Fruit fly (Drosophila melanogaster) whole organism, embryonic: Measurements from ENCODE around the gene CG3862.

ENCODE experiments used
- Adf1 ChIP-seq: fragments of 200-800 bp; sonication (Bioruptor generic); IDR thresholded peaks from 2 replicates; pipeline ENCODE4 v1.3.6; 2022; ENCODE audit warnings: missing biosample characterization, missing genetic modification characterization
- B-H1 ChIP-seq: fragments of 200-800 bp; sonication (Bioruptor generic); IDR thresholded peaks from 3 replicates; pipeline ENCODE4 v1.3.6; 2022; ENCODE audit warnings: missing biosample characterization, missing genetic modification characterization
- CG11504 ChIP-seq: fragments of 200-800 bp; sonication (Bioruptor generic); optimal IDR thresholded peaks from 3 replicates; lab custom pipeline; 2019; ENCODE audit warnings: missing biosample characterization, mild to moderate bottlenecking, missing genetic modification characterization, moderate library complexity
- CG14050 ChIP-seq: fragments of 200-800 bp; sonication (Bioruptor generic); IDR thresholded peaks from 3 replicates; pipeline ENCODE4 v1.3.6; 2022; ENCODE audit warnings: missing biosample characterization, missing genetic modification characterization
- CG18764 ChIP-seq: fragments of 200-800 bp; sonication (Bioruptor generic); optimal IDR thresholded peaks from 3 replicates; lab custom pipeline; 2016; ENCODE audit warnings: missing biosample characterization, missing genetic modification characterization
- CG3995 ChIP-seq: fragments of 200-800 bp; sonication (Bioruptor generic); optimal IDR thresholded peaks from 3 replicates; lab custom pipeline; 2016; ENCODE audit warnings: missing biosample characterization, missing genetic modification characterization
- CG4404 ChIP-seq: fragments of 200-800 bp; sonication (Bioruptor generic); IDR thresholded peaks from 2 replicates; pipeline ENCODE4 v1.3.6; 2022; ENCODE audit warnings: missing biosample characterization, missing genetic modification characterization
- CG4707 ChIP-seq: fragments of 200-800 bp; sonication (Bioruptor generic); optimal IDR thresholded peaks from 2 replicates; lab custom pipeline; 2018; ENCODE audit warnings: missing biosample characterization, mild to moderate bottlenecking, missing genetic modification characterization, moderate library complexity
- CG5245 ChIP-seq: fragments of 200-800 bp; sonication (Bioruptor generic); optimal IDR thresholded peaks from 3 replicates; lab custom pipeline; 2016; ENCODE audit warnings: missing biosample characterization, missing genetic modification characterization
- CG6791 ChIP-seq: fragments of 200-800 bp; sonication (Bioruptor generic); IDR thresholded peaks from 3 replicates; pipeline ENCODE4 v1.3.6; 2022; ENCODE audit warnings: missing biosample characterization, missing genetic modification characterization; ENCODE audit not compliant: partially characterized antibody
- CG6854 ChIP-seq: fragments of 200-800 bp; sonication (Bioruptor generic); optimal IDR thresholded peaks from 3 replicates; lab custom pipeline; 2017; ENCODE audit warnings: missing biosample characterization, mild to moderate bottlenecking, missing genetic modification characterization
- CG7987 ChIP-seq: fragments of 200-800 bp; sonication (Bioruptor generic); optimal IDR thresholded peaks from 2 replicates; lab custom pipeline; 2018; ENCODE audit warnings: missing biosample characterization, mild to moderate bottlenecking, missing genetic modification characterization, moderate library complexity
- CG8089 ChIP-seq: fragments of 200-800 bp; sonication (Bioruptor generic); optimal IDR thresholded peaks from 3 replicates; lab custom pipeline; 2016; ENCODE audit warnings: missing biosample characterization, missing genetic modification characterization
- CG9932 ChIP-seq: fragments of 200-800 bp; sonication (Bioruptor generic); IDR thresholded peaks from 2 replicates; pipeline ENCODE4 v1.3.6; 2022; ENCODE audit warnings: missing biosample characterization, missing genetic modification characterization
- D19A ChIP-seq: fragments of 200-800 bp; optimal IDR thresholded peaks from 3 replicates; lab custom pipeline; 2019; ENCODE audit warnings: missing biosample characterization, mild to moderate bottlenecking, missing genetic modification characterization, moderate library complexity
- D19B ChIP-seq: fragments of 200-800 bp; sonication (Bioruptor generic); optimal IDR thresholded peaks from 2 replicates; lab custom pipeline; 2017; ENCODE audit warnings: missing biosample characterization, mild to moderate bottlenecking, missing genetic modification characterization
- HHEX ChIP-seq: fragments of 200-800 bp; sonication (Bioruptor generic); optimal IDR thresholded peaks from 3 replicates; lab custom pipeline; 2017; ENCODE audit warnings: missing biosample characterization, mild to moderate bottlenecking, missing genetic modification characterization, missing genetic modification reagents
- Hmr ChIP-seq: fragments of 200-800 bp; sonication (Bioruptor generic); optimal IDR thresholded peaks from 3 replicates; lab custom pipeline; 2017; ENCODE audit warnings: mild to moderate bottlenecking, missing biosample characterization, missing genetic modification reagents, missing genetic modification characterization
- Lim3 ChIP-seq: fragments of 200-800 bp; sonication (Bioruptor generic); IDR thresholded peaks from 2 replicates; pipeline ENCODE4 v1.3.6; 2022; ENCODE audit warnings: missing biosample characterization, missing genetic modification characterization
- MTF-1 ChIP-seq: fragments of 200-800 bp; sonication (Bioruptor generic); optimal IDR thresholded peaks from 2 replicates; lab custom pipeline; 2018; ENCODE audit warnings: missing biosample characterization, mild to moderate bottlenecking, missing genetic modification characterization, borderline replicate concordance
- Oli ChIP-seq: fragments of 200-800 bp; sonication (Bioruptor generic); optimal IDR thresholded peaks from 2 replicates; lab custom pipeline; 2018; ENCODE audit warnings: missing biosample characterization, mild to moderate bottlenecking, missing genetic modification characterization, moderate library complexity
- Ravus ChIP-seq: fragments of 200-800 bp; sonication (Bioruptor generic); IDR thresholded peaks from 2 replicates; pipeline ENCODE4 v1.3.6; 2022; ENCODE audit warnings: missing biosample characterization, missing genetic modification characterization
- Spps ChIP-seq: fragments of 200-800 bp; sonication (Bioruptor generic); optimal IDR thresholded peaks from 2 replicates; lab custom pipeline; 2018; ENCODE audit warnings: missing biosample characterization, mild to moderate bottlenecking, missing genetic modification characterization
- Xbp1 ChIP-seq: fragments of 200-800 bp; sonication (Bioruptor generic); optimal IDR thresholded peaks from 3 replicates; lab custom pipeline; 2016; ENCODE audit warnings: missing biosample characterization, mild to moderate bottlenecking, missing genetic modification characterization
- al ChIP-seq: fragments of 200-800 bp; sonication (Bioruptor generic); IDR thresholded peaks from 2 replicates; pipeline ENCODE4 v1.3.6; 2022; ENCODE audit warnings: missing biosample characterization, missing genetic modification characterization
- ash1 ChIP-seq: fragments of 200-800 bp; sonication (Bioruptor generic); optimal IDR thresholded peaks from 2 replicates; lab custom pipeline; 2018; ENCODE audit warnings: missing biosample characterization, mild to moderate bottlenecking, missing genetic modification characterization
- az2 ChIP-seq: fragments of 200-800 bp; sonication (Bioruptor generic); optimal IDR thresholded peaks from 3 replicates; lab custom pipeline; 2016; ENCODE audit warnings: missing biosample characterization, missing genetic modification characterization
- br ChIP-seq: fragments of >200 bp; optimal IDR thresholded peaks from 2 replicates; lab custom pipeline; 2017
- bsh ChIP-seq, 2 experiments: fragments of 200-800 bp; sonication (Bioruptor generic); optimal IDR thresholded peaks; 2 replicates each; lab custom pipeline; 2017 to 2018; ENCODE audit warnings: mild to moderate bottlenecking in 2 of 2, missing biosample characterization in 2 of 2, missing genetic modification characterization in 2 of 2, moderate library complexity in 1 of 2
- cas ChIP-seq: fragments of 200-800 bp; sonication (Bioruptor generic); IDR thresholded peaks from 2 replicates; pipeline ENCODE4 v1.3.6; 2022; ENCODE audit warnings: missing biosample characterization, missing genetic modification characterization
- cwo ChIP-seq: fragments of 200-800 bp; sonication (Bioruptor generic); optimal IDR thresholded peaks from 3 replicates; lab custom pipeline; 2017; ENCODE audit warnings: missing biosample characterization, missing genetic modification characterization, mild to moderate bottlenecking, moderate library complexity, missing genetic modification reagents
- dan ChIP-seq: fragments of 200-800 bp; sonication (Bioruptor generic); IDR thresholded peaks from 2 replicates; pipeline ENCODE4 v1.3.6; 2022; ENCODE audit warnings: missing biosample characterization, missing genetic modification characterization
- dpn ChIP-seq, 2 experiments: fragments of 200-800 bp; sonication (Bioruptor generic); optimal IDR thresholded peaks; 3 replicates each; lab custom pipeline; 2016; ENCODE audit warnings: missing biosample characterization in 2 of 2, missing genetic modification characterization in 2 of 2
- emc ChIP-seq: fragments of 200-800 bp; sonication (Bioruptor generic); optimal IDR thresholded peaks from 2 replicates; lab custom pipeline; 2016; ENCODE audit warnings: missing biosample characterization, missing genetic modification characterization
- grau ChIP-seq: fragments of 200-800 bp; optimal IDR thresholded peaks from 3 replicates; lab custom pipeline; 2019; ENCODE audit warnings: missing biosample characterization, mild to moderate bottlenecking, missing genetic modification characterization, moderate library complexity
- knrl ChIP-seq: fragments of 200-800 bp; sonication (Bioruptor generic); IDR thresholded peaks from 3 replicates; pipeline ENCODE4 v1.3.6; 2022; ENCODE audit warnings: missing biosample characterization, missing genetic modification characterization; ENCODE audit not compliant: partially characterized antibody
- peb ChIP-seq: fragments of 200-800 bp; sonication (Bioruptor generic); IDR thresholded peaks from 2 replicates; pipeline ENCODE4 v1.3.6; 2022; ENCODE audit warnings: missing biosample characterization, missing genetic modification characterization
- repo ChIP-seq: fragments of 200-800 bp; sonication (Bioruptor generic); optimal IDR thresholded peaks from 2 replicates; lab custom pipeline; 2016; ENCODE audit warnings: missing biosample characterization, missing genetic modification characterization
- rib ChIP-seq: fragments of 200-800 bp; sonication (Bioruptor generic); IDR thresholded peaks from 2 replicates; pipeline ENCODE4 v1.3.6; 2022; ENCODE audit warnings: missing biosample characterization, missing genetic modification characterization
- row ChIP-seq: fragments of 200-800 bp; sonication (Bioruptor generic); IDR thresholded peaks from 3 replicates; pipeline ENCODE4 v1.3.6; 2022; ENCODE audit warnings: missing biosample characterization, missing genetic modification characterization
- sisA ChIP-seq: fragments of 200-800 bp; sonication (Bioruptor generic); IDR thresholded peaks from 2 replicates; pipeline ENCODE4 v1.3.6; 2022; ENCODE audit warnings: missing biosample characterization, missing genetic modification characterization
- tll ChIP-seq, 2 experiments: fragments of 200-800 bp in 1 of 2; fragments of >200 bp in 1 of 2; sonication (Bioruptor generic) in 1 of 2; optimal IDR thresholded peaks; 2 replicates each; lab custom pipeline; 2017 to 2019; ENCODE audit warnings: missing biosample characterization in 2 of 2, missing genetic modification characterization in 2 of 2, mild to moderate bottlenecking in 1 of 2, moderate library complexity in 1 of 2
- trem ChIP-seq: fragments of 200-800 bp; optimal IDR thresholded peaks from 3 replicates; lab custom pipeline; 2019; ENCODE audit warnings: missing biosample characterization, mild to moderate bottlenecking, missing genetic modification characterization, moderate library complexity
- ttk ChIP-seq: fragments of 200-800 bp; sonication (Bioruptor generic); IDR thresholded peaks from 2 replicates; pipeline ENCODE4 v2.1.2; 2022; ENCODE audit warnings: missing biosample characterization, missing genetic modification characterization
- vvl ChIP-seq: fragments of 200-800 bp; sonication (Bioruptor generic); IDR thresholded peaks from 2 replicates; pipeline ENCODE4 v1.3.6; 2022; ENCODE audit warnings: missing biosample characterization, missing genetic modification characterization
- z ChIP-seq: fragments of 200-800 bp; sonication (Bioruptor generic); IDR thresholded peaks from 3 replicates; pipeline ENCODE4 v1.3.6; 2022; ENCODE audit warnings: missing biosample characterization, missing genetic modification characterization

The CG3862 gene

DNA sequence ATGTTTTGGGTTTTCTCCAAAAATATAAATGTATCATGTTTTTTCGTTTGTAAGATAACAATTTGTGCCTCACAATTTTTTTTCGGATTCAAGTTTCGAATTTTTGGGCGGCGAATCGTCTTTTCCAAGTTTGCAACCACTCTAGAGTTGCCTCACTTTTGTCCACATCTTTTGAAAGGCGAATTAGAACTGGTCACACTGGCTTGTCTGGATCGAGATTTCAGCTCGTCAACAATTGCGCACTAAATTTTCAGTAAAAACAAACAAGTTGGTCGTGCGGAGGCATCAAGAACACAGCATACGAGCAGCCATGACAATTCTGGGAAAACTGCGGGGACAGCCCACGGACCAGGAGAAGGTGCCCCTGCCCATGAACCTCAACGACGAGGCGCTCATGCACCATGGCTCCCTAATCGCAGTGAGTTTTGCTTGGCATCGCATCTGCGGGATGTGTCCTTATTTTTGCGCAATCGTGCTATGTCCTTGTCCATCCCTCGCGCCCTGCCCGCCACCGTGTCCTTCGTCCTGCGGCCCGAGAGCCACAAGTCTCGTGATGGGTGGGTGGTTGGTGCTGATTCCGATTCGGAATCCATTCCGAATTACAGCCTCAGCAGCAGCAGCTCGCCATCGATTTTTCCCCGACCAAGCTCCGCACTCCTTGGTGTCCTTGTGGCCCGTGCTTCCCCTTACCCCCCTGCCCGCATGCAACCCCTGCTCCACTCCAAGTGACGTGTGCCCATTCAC lies 4.2 kb downstream of the CG3862 start, which contains the start of gene CG3662 (continued):
- no peak for TF ChIP-seq ttk (GFP tag; lab: Robert Waterston, UW)

DNA sequence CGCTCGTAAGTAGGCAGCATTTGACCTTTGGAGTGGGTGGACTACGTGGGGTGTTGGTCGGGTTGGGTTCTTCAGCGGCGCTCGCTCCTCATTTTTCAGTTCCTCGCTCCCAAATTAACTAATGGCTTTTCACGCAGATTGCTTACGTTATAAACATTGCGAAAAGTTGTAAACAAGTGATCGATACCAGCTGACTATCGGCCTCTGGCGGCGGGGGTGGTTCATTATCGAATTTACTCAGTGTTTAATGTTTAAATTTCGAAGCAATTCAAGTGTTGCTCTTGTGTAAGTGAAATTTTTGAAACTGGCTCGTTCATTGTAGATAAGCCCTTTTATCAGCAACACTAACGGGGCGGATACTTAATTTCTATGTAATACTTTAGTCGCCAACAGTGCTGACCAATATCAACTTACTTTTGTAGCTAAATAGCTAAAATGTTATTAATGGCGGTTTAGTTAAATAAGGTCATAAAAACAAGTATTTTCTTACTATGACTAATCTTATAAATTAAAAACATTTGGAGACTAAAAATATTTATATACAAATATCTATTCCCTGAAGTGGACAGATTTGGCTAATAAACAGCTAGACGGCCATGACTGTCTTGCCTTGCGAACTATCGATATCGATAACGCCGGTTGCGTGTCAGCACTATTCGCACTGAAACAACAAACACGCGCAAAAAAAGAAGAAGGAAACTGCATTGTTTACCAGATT lies 6.2 kb downstream of the CG3862 start, which contains the start of the genes PGAP2 and Clp:
PGAP2 (minus strand) TSS at position 194 of the 718 bp plus-strand sequence.
Clp (plus strand) TSS at position 650 of the 718 bp plus-strand sequence.
- peak; percentile 72 for TF ChIP-seq B-H1 (GFP tag; lab: Robert Waterston, UW)
- TF ChIP-seq MTF-1 (GFP tag; lab: Kevin White, UChicago): no peak
- peak; percentile 85 for TF ChIP-seq CG9932 (GFP tag; lab: Robert Waterston, UW)
- TF ChIP-seq D19A (tag; lab: Kevin White, UChicago): no peak
- TF ChIP-seq bsh (GFP tag; optimal IDR thresholded peaks at IDR 0.05; lab: Kevin White, UChicago): peak in 1 of 2 experiments; percentile 72
- peak; percentile 57 for TF ChIP-seq Spps (tag; lab: Kevin White, UChicago)
- TF ChIP-seq row (GFP tag; lab: Robert Waterston, UW): peak; percentile 94
- peak; percentile 79 for TF ChIP-seq grau
- TF ChIP-seq CG4404: peak; percentile 71
- TF ChIP-seq HHEX (GFP tag; lab: Kevin White, UChicago): peak; percentile 6
- peak; percentile 42 for TF ChIP-seq CG5245
- TF ChIP-seq Xbp1 (GFP tag; lab: Kevin White, UChicago): peak; percentile 81
- no peak for TF ChIP-seq z (GFP tag; lab: Robert Waterston, UW)
- TF ChIP-seq sisA (GFP tag; lab: Robert Waterston, UW): peak; percentile 76
- TF ChIP-seq dpn (GFP tag; optimal IDR thresholded peaks at IDR 0.05; lab: Kevin White, UChicago): peak; percentile 50 to 77
- TF ChIP-seq CG4707 (GFP tag; lab: Kevin White, UChicago): no peak
- peak; percentile 20; the same call in 1 of the 2 replicates for TF ChIP-seq rib (GFP tag; lab: Robert Waterston, UW)
- TF ChIP-seq az2 (GFP tag; lab: Kevin White, UChicago): peak; percentile 64
- no peak for TF ChIP-seq dan
- 0 out of 2 replicates have a peak, but pooled peaks have one; percentile 13 for TF ChIP-seq cas (GFP tag; lab: Robert Waterston, UW)
- TF ChIP-seq repo (GFP tag; lab: Kevin White, UChicago): no peak
- peak; percentile 49 for TF ChIP-seq D19B (GFP tag; lab: Kevin White, UChicago)
- peak; percentile 53; the same call in 2 of the 3 replicates for TF ChIP-seq CG14050 (GFP tag; lab: Robert Waterston, UW)
- TF ChIP-seq ash1 (GFP tag; lab: Kevin White, UChicago): no peak
- no peak for TF ChIP-seq CG6854
- TF ChIP-seq CG11504 (tag; lab: Kevin White, UChicago): peak; percentile 80
- peak; percentile 9 for TF ChIP-seq CG3995 (GFP tag; lab: Kevin White, UChicago)
- TF ChIP-seq Ravus (GFP tag; lab: Robert Waterston, UW): peak; percentile 20
- TF ChIP-seq Oli (tag; lab: Kevin White, UChicago): peak; percentile 68
- peak; percentile 13 for TF ChIP-seq emc (GFP tag; lab: Kevin White, UChicago)
- peak; percentile 23 for TF ChIP-seq CG7987 (GFP tag; lab: Kevin White, UChicago)
- TF ChIP-seq br: no peak
- peak; percentile 60 for TF ChIP-seq CG18764 (GFP tag; lab: Kevin White, UChicago)
- peak; percentile 38 for TF ChIP-seq cwo (GFP tag; lab: Kevin White, UChicago)
- peak; percentile 79 for TF ChIP-seq vvl (GFP tag; lab: Robert Waterston, UW)
- TF ChIP-seq CG8089 (GFP tag; lab: Kevin White, UChicago): no peak
- no peak for TF ChIP-seq Adf1
- no peak for TF ChIP-seq tll (GFP tag; optimal IDR thresholded peaks at IDR 0.05; lab: Kevin White, UChicago)
- peak; percentile 71 for TF ChIP-seq trem (tag; lab: Kevin White, UChicago)
- peak; percentile 67 for TF ChIP-seq al
- TF ChIP-seq Hmr: peak; percentile 64
- no peak for TF ChIP-seq CG6791 (GFP tag; lab: Robert Waterston, UW)
- TF ChIP-seq Lim3 (GFP tag; lab: Robert Waterston, UW): no peak
- peak; percentile 57; the same call in 1 of the 2 replicates for TF ChIP-seq peb (GFP tag; lab: Robert Waterston, UW)
- TF ChIP-seq knrl (GFP tag; lab: Robert Waterston, UW): peak; percentile 52; the same call in 2 of the 3 replicates
